Fruit fly (Drosophila melanogaster) whole organism, prepupa: Measurements from ENCODE around the gene ATPsynCF6.

Experiments
- CG11902 ChIP-seq: fragments of 200-800 bp; sonication (Bioruptor generic); optimal IDR thresholded peaks from 3 replicates; lab custom pipeline; 2016; ENCODE audit warnings: missing biosample characterization, missing genetic modification characterization
- CG6854 ChIP-seq: fragments of 200-800 bp; sonication (Bioruptor generic); optimal IDR thresholded peaks from 2 replicates; lab custom pipeline; 2017; ENCODE audit warnings: missing biosample characterization, mild to moderate bottlenecking, missing genetic modification characterization
- CG7368 ChIP-seq: fragments of 200-800 bp; sonication (Bioruptor generic); optimal IDR thresholded peaks from 3 replicates; lab custom pipeline; 2016; ENCODE audit warnings: missing biosample characterization, missing genetic modification characterization
- Hr4 ChIP-seq: fragments of 200-800 bp; sonication (Bioruptor generic); optimal IDR thresholded peaks from 3 replicates; lab custom pipeline; 2016; ENCODE audit warnings: missing biosample characterization, missing genetic modification characterization
- Smox ChIP-seq: fragments of 200-800 bp; sonication (Bioruptor generic); optimal IDR thresholded peaks from 3 replicates; lab custom pipeline; 2016; ENCODE audit warnings: missing biosample characterization, missing genetic modification characterization
- achi ChIP-seq: fragments of 200-800 bp; sonication (Bioruptor generic); optimal IDR thresholded peaks from 3 replicates; lab custom pipeline; 2016; ENCODE audit warnings: missing biosample characterization, missing genetic modification characterization
- dsx ChIP-seq: fragments of 200-800 bp; optimal IDR thresholded peaks from 3 replicates; lab custom pipeline; 2019; ENCODE audit warnings: missing biosample characterization, mild to moderate bottlenecking, missing genetic modification characterization, moderate library complexity; ENCODE audit not compliant: poor library complexity, severe bottlenecking
- vri ChIP-seq: fragments of 200-800 bp; sonication (Bioruptor generic); optimal IDR thresholded peaks from 3 replicates; lab custom pipeline; 2016; ENCODE audit warnings: missing biosample characterization, mild to moderate bottlenecking, missing genetic modification characterization

- TF ChIP-seq CG6854 (GFP tag; lab: Kevin White, UChicago) (no peak), dsx (peak; percentile 96), vri (no peak), Hr4 (GFP tag; lab: Kevin White, UChicago) (peak; percentile 94), achi (GFP tag; lab: Kevin White, UChicago) (peak; percentile 93), CG7368 (GFP tag; lab: Kevin White, UChicago) (peak; percentile 91), CG11902 (GFP tag; lab: Kevin White, UChicago) (peak; percentile 70), Smox (GFP tag; lab: Kevin White, UChicago) (peak; percentile 41)
These were observed 29.6 kb downstream of the ATPsynCF6 start for dm6 chr3R:23326292-23326691.
